Worm (Caenorhabditis elegans): ENCODE measurements around the gene F46H6.5.

The F46H6.5 gene

DNA sequence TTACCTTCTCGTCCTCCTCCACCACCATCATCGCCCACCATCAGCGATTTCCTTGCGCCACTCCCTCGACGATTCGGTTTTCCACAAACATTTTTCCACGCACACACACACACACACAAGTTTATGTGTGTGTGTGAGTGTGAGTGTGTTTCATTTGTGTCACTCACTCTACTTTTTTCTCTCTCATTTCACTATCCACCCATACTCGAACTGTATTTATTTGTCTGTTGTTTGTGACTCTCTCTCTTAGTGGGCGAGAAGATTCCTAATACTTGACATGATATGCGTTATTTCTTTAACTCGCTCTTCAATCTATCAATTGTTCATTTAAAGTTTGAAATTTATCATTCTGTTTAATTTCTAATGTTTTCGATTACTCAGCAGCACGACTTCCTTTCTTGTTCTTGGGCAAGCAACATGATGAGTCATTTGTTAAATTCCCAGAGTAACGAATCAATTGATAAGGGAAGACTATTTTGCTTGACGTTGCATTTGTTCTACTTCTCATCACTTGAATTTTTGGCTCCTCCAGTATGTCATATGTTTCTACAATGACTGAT, 15.2 kb upstream of the F46H6.5 start (continued):
- TF ChIP-seq duxl-1 (tag; optimal IDR thresholded peaks at IDR 0.05; ENCODE audit: poor library complexity) (no peak), attf-4 (tag; optimal IDR thresholded peaks at IDR 0.05) (no peak), hif-1 (tag; optimal IDR thresholded peaks at IDR 0.05) (no peak), fkh-10 (GFP tag; optimal IDR thresholded peaks at IDR 0.05) (no peak), gei-8 (GFP tag; optimal IDR thresholded peaks at IDR 0.05) (no peak), unc-39 (tag; optimal IDR thresholded peaks at IDR 0.05) (no peak), madf-5 (GFP tag; IDR thresholded peaks at IDR 0.05) (no peak), F49E8.2 (tag; optimal IDR thresholded peaks at IDR 0.05; ENCODE audit: borderline replicate concordance) (no peak), pqm-1 (tag; optimal IDR thresholded peaks at IDR 0.05) (peak; percentile 29), ceh-82 (tag; optimal IDR thresholded peaks at IDR 0.05) (no peak), dmd-6 (GFP tag; IDR thresholded peaks at IDR 0.05) (peak; percentile 37), ceh-62 (tag; optimal IDR thresholded peaks at IDR 0.05) (no peak), dve-1 (tag; optimal IDR thresholded peaks at IDR 0.05; ENCODE audit: insufficient read depth) (peak; percentile 20), F44E2.7 (GFP tag; IDR thresholded peaks at IDR 0.05) (no peak), F10B5.3 (tag; optimal IDR thresholded peaks at IDR 0.05) (no peak)

- TF ChIP-seq ztf-11 (tag; optimal IDR thresholded peaks at IDR 0.05), result no peak
- no peak for TF ChIP-seq tag-97 (GFP tag; IDR thresholded peaks at IDR 0.05)
- no peak for TF ChIP-seq R02D3.7 (tag; optimal IDR thresholded peaks at IDR 0.05)
- no peak for TF ChIP-seq dmd-8 (GFP tag; IDR thresholded peaks at IDR 0.05)
- TF ChIP-seq ceh-82 (tag; optimal IDR thresholded peaks at IDR 0.05), result no peak
- TF ChIP-seq mxl-3 (GFP tag; optimal IDR thresholded peaks at IDR 0.05), result peak; percentile 88
- TF ChIP-seq mep-1 (tag; optimal IDR thresholded peaks at IDR 0.05), result peak; percentile 15
- no peak for TF ChIP-seq nhr-102 (tag; optimal IDR thresholded peaks at IDR 0.05)
- TF ChIP-seq hif-1 (tag; optimal IDR thresholded peaks at IDR 0.05), result peak in 1 of 2 experiments; percentile 3
- TF ChIP-seq nhr-28 (tag; optimal IDR thresholded peaks at IDR 0.05), result peak; percentile 22
- peak; percentile 80 for TF ChIP-seq hlh-30 (tag; optimal IDR thresholded peaks at IDR 0.05; ENCODE audit: insufficient read depth)
- TF ChIP-seq Y48G9A.11 (GFP tag; IDR thresholded peaks at IDR 0.05), result no peak
- TF ChIP-seq nhr-10 (tag; optimal IDR thresholded peaks at IDR 0.05), result no peak
- TF ChIP-seq nhr-237 (tag; optimal IDR thresholded peaks at IDR 0.05), result no peak
- peak; percentile 33 to 83 for TF ChIP-seq mdl-1 (tag; optimal IDR thresholded peaks at IDR 0.05)
- TF ChIP-seq nhr-48 (tag; optimal IDR thresholded peaks at IDR 0.05), result no peak
- TF ChIP-seq set-16 (GFP tag; IDR thresholded peaks at IDR 0.05), result no peak
- TF ChIP-seq dmd-6 (GFP tag; IDR thresholded peaks at IDR 0.05), result peak; percentile 25; the same call in 1 of the 2 replicates
- TF ChIP-seq F49E8.2 (tag; optimal IDR thresholded peaks at IDR 0.05; ENCODE audit: borderline replicate concordance), result no peak
- no peak for TF ChIP-seq F10B5.3 (tag; optimal IDR thresholded peaks at IDR 0.05)
- no peak for TF ChIP-seq daf-16 (GFP tag; optimal IDR thresholded peaks at IDR 0.05)
- TF ChIP-seq daf-16 (tag; optimal IDR thresholded peaks at IDR 0.05), result peak; percentile 52
- no peak for TF ChIP-seq dpl-1 (GFP tag; optimal IDR thresholded peaks at IDR 0.05)
- no peak for TF ChIP-seq dve-1 (tag; optimal IDR thresholded peaks at IDR 0.05; ENCODE audit: insufficient read depth)
- TF ChIP-seq rbr-2 (tag; optimal IDR thresholded peaks at IDR 0.05), result no peak
- no peak for TF ChIP-seq ceh-20 (GFP tag; IDR thresholded peaks at IDR 0.05)
- TF ChIP-seq spr-3 (GFP tag; optimal IDR thresholded peaks at IDR 0.05), result no peak
- no peak for TF ChIP-seq pqm-1 (tag; optimal IDR thresholded peaks at IDR 0.05)
- peak in 1 of 2 experiments; percentile 93 for TF ChIP-seq unc-62 (GFP tag; optimal IDR thresholded peaks at IDR 0.05 in 1 of 2)
- TF ChIP-seq unc-62 (tag; optimal IDR thresholded peaks at IDR 0.05), result no peak
- no peak for TF ChIP-seq ceh-44 (GFP tag; IDR thresholded peaks at IDR 0.05)
- TF ChIP-seq hlh-11 (tag; optimal IDR thresholded peaks at IDR 0.05), result peak; percentile 52
- no peak for TF ChIP-seq skn-1 (tag; optimal IDR thresholded peaks at IDR 0.05)
- TF ChIP-seq Y5F2A.4 (GFP tag; optimal IDR thresholded peaks at IDR 0.05), result no peak
- TF ChIP-seq ZK337.2 (GFP tag; IDR thresholded peaks at IDR 0.05), result no peak
- TF ChIP-seq nhr-11 (tag; optimal IDR thresholded peaks at IDR 0.05), result no peak
- TF ChIP-seq mdt-29 (GFP tag; IDR thresholded peaks at IDR 0.05), result no peak
- TF ChIP-seq duxl-1 (tag; optimal IDR thresholded peaks at IDR 0.05; ENCODE audit: poor library complexity), result no peak
- TF ChIP-seq daf-19 (GFP tag; conservative IDR thresholded peaks at IDR 0.05), result 0 out of 2 replicates have a peak, but pooled peaks have one; percentile 20
Measured at ce11 chrX:4504108-4504668, 12.2 kb upstream of the F46H6.5 start, which contains the start of gene dgk-2. Gene dgk-2, minus strand, starts transcription at chrX:4504388.

All from whole organism, L4 larva.